ENCODE assay signal across 5 worm cellular contexts in genomic region chrIV:2607513-2608101, ce11.
TF ChIP-seq lines count a peak whose summit lies in the region.

Gene vamp-7 (plus strand): TSS chrIV:2608051.

TF ChIP-seq in whole organism, L1 larva, 84 proteins besides CTCF, POLR2A, EP300 and RAD21:
- TF ChIP-seq ztf-4 (tag; optimal IDR thresholded peaks at IDR 0.05; lab: Kevin White, UChicago) (peak; percentile 49), nhr-77 (tag; optimal IDR thresholded peaks at IDR 0.05; lab: Kevin White, UChicago) (no peak), vab-15 (tag; optimal IDR thresholded peaks at IDR 0.05; lab: Kevin White, UChicago) (no peak), lsy-2 (tag; optimal IDR thresholded peaks at IDR 0.05; lab: Kevin White, UChicago) (peak in 1 of 2 experiments; percentile 4), hlh-4 (tag; optimal IDR thresholded peaks at IDR 0.05; lab: Kevin White, UChicago) (no peak), sptf-1 (tag; optimal IDR thresholded peaks at IDR 0.05; lab: Kevin White, UChicago) (no peak), sox-4 (tag; optimal IDR thresholded peaks at IDR 0.05; lab: Kevin White, UChicago) (no peak), elt-3 (tag; optimal IDR thresholded peaks at IDR 0.05; lab: Kevin White, UChicago) (no peak), isw-1 (GFP tag; IDR thresholded peaks at IDR 0.05; lab: Robert Waterston, UW) (no peak), efl-1 (optimal IDR thresholded peaks at IDR 0.05; lab: Kevin White, UChicago) (peak in 1 of 2 experiments; percentile 3), efl-1 (GFP tag; optimal IDR thresholded peaks at IDR 0.05 in 1 of 2; lab: Kevin White, UChicago) (no peak)

TF ChIP-seq in whole organism, L2 larva, 48 proteins besides CTCF, POLR2A, EP300 and RAD21:
- TF ChIP-seq ZK546.5 (tag; optimal IDR thresholded peaks at IDR 0.05; lab: Kevin White, UChicago), result no peak
- peak; percentile 18 for TF ChIP-seq blmp-1 (tag; optimal IDR thresholded peaks at IDR 0.05; lab: Kevin White, UChicago; ENCODE audit: insufficient read depth)
- peak; percentile 2 for TF ChIP-seq nhr-21 (tag; optimal IDR thresholded peaks at IDR 0.05; lab: Kevin White, UChicago)
- TF ChIP-seq elt-1 (tag; optimal IDR thresholded peaks at IDR 0.05; lab: Kevin White, UChicago), result no peak
- no peak for TF ChIP-seq F13H6.1 (tag; optimal IDR thresholded peaks at IDR 0.05; lab: Kevin White, UChicago)
- no peak for TF ChIP-seq peb-1 (tag; optimal IDR thresholded peaks at IDR 0.05; lab: Kevin White, UChicago)
- TF ChIP-seq lin-11 (tag; optimal IDR thresholded peaks at IDR 0.05; lab: Kevin White, UChicago), result no peak
- TF ChIP-seq sem-4 (tag; optimal IDR thresholded peaks at IDR 0.05; lab: Kevin White, UChicago), result no peak
- no peak for TF ChIP-seq mdl-1 (tag; optimal IDR thresholded peaks at IDR 0.05; lab: Kevin White, UChicago)
- TF ChIP-seq nhr-129 (tag; optimal IDR thresholded peaks at IDR 0.05; lab: Kevin White, UChicago), result no peak
- no peak for TF ChIP-seq lsy-2 (tag; optimal IDR thresholded peaks at IDR 0.05; lab: Kevin White, UChicago)
- TF ChIP-seq nhr-25 (tag; optimal IDR thresholded peaks at IDR 0.05; lab: Kevin White, UChicago), result peak; percentile 42
- no peak for TF ChIP-seq Y55F3AM.14 (GFP tag; optimal IDR thresholded peaks at IDR 0.05; lab: Kevin White, UChicago)
- TF ChIP-seq crh-2 (tag; optimal IDR thresholded peaks at IDR 0.05; lab: Kevin White, UChicago), result peak; percentile 3
- TF ChIP-seq skn-1 (tag; optimal IDR thresholded peaks at IDR 0.05; lab: Kevin White, UChicago), result no peak
- no peak for TF ChIP-seq ama-1 (optimal IDR thresholded peaks at IDR 0.05; lab: Kevin White, UChicago)

TF ChIP-seq in whole organism, L3 larva, 47 proteins besides CTCF, POLR2A, EP300 and RAD21:
- TF ChIP-seq lsy-12 (tag; optimal IDR thresholded peaks at IDR 0.05; lab: Kevin White, UChicago), result peak; percentile 31
- peak; percentile 18 for TF ChIP-seq pha-4 (tag; optimal IDR thresholded peaks at IDR 0.05; lab: Kevin White, UChicago)
- no peak for TF ChIP-seq nhr-25 (tag; optimal IDR thresholded peaks at IDR 0.05; lab: Kevin White, UChicago)
TF ChIP-seq in whole organism, L3 larva: peak in this region for 2.

TF ChIP-seq in whole organism, L4 larva, 104 proteins besides CTCF, POLR2A, EP300 and RAD21 (continues in another document):
- TF ChIP-seq rbr-2 (tag; optimal IDR thresholded peaks at IDR 0.05; lab: Kevin White, UChicago) (no peak), zfp-3 (GFP tag; conservative IDR thresholded peaks at IDR 0.05; lab: Robert Waterston, UW) (0 out of 2 replicates have a peak, but pooled peaks have one; percentile 40), ama-1 (optimal IDR thresholded peaks at IDR 0.05; lab: Kevin White, UChicago) (peak; percentile 4), F26F4.8 (GFP tag; conservative IDR thresholded peaks at IDR 0.05; lab: Robert Waterston, UW) (no peak), mxl-3 (GFP tag; optimal IDR thresholded peaks at IDR 0.05; lab: Kevin White, UChicago) (no peak), nhr-41 (GFP tag; IDR thresholded peaks at IDR 0.05; lab: Robert Waterston, UW) (no peak), pqm-1 (tag; optimal IDR thresholded peaks at IDR 0.05; lab: Kevin White, UChicago) (no peak), hif-1 (tag; optimal IDR thresholded peaks at IDR 0.05; lab: Kevin White, UChicago) (no peak), daf-12 (tag; optimal IDR thresholded peaks at IDR 0.05; lab: Kevin White, UChicago) (no peak), lin-39 (tag; optimal IDR thresholded peaks at IDR 0.05; lab: Kevin White, UChicago) (no peak), nhr-237 (tag; optimal IDR thresholded peaks at IDR 0.05; lab: Kevin White, UChicago) (no peak), ceh-32 (tag; optimal IDR thresholded peaks at IDR 0.05; lab: Kevin White, UChicago; ENCODE audit: poor library complexity) (no peak), gei-8 (GFP tag; optimal IDR thresholded peaks at IDR 0.05; lab: Kevin White, UChicago) (no peak), lin-13 (GFP tag; optimal IDR thresholded peaks at IDR 0.05; lab: Kevin White, UChicago) (no peak), spr-3 (GFP tag; optimal IDR thresholded peaks at IDR 0.05; lab: Kevin White, UChicago) (no peak), nhr-11 (tag; optimal IDR thresholded peaks at IDR 0.05; lab: Kevin White, UChicago) (no peak), hmg-1.1 (GFP tag; IDR thresholded peaks at IDR 0.05; lab: Robert Waterston, UW) (no peak), nhr-76 (tag; optimal IDR thresholded peaks at IDR 0.05; lab: Kevin White, UChicago) (no peak), spr-1 (tag; optimal IDR thresholded peaks at IDR 0.05; lab: Kevin White, UChicago) (no peak), saeg-2 (GFP tag; IDR thresholded peaks at IDR 0.05; lab: Robert Waterston, UW) (no peak), pha-4 (GFP tag; IDR thresholded peaks at IDR 0.05; lab: Robert Waterston, UW) (no peak), pha-4 (tag; optimal IDR thresholded peaks at IDR 0.05; lab: Kevin White, UChicago) (no peak), Y75B8A.6 (GFP tag; IDR thresholded peaks at IDR 0.05; lab: Robert Waterston, UW) (no peak), Y48G9A.11 (GFP tag; IDR thresholded peaks at IDR 0.05; lab: Robert Waterston, UW) (peak; percentile 72), cey-2 (tag; optimal IDR thresholded peaks at IDR 0.05; lab: Kevin White, UChicago; ENCODE audit: borderline replicate concordance, insufficient read depth) (no peak), lin-29 (GFP tag; IDR thresholded peaks at IDR 0.05; lab: Robert Waterston, UW) (no peak), set-16 (GFP tag; IDR thresholded peaks at IDR 0.05; lab: Robert Waterston, UW) (no peak), skn-1 (tag; optimal IDR thresholded peaks at IDR 0.05; lab: Kevin White, UChicago) (no peak), T20F7.1 (GFP tag; optimal IDR thresholded peaks at IDR 0.05; lab: Kevin White, UChicago) (peak; percentile 37), vab-7 (GFP tag; IDR thresholded peaks at IDR 0.05; lab: Robert Waterston, UW) (no peak), duxl-1 (tag; optimal IDR thresholded peaks at IDR 0.05; lab: Kevin White, UChicago; ENCODE audit: poor library complexity) (no peak), lim-7 (GFP tag; IDR thresholded peaks at IDR 0.05; lab: Robert Waterston, UW) (no peak), unc-62 (GFP tag; optimal IDR thresholded peaks at IDR 0.05 in 1 of 2; lab: Kevin White, UChicago) (no peak), unc-62 (tag; optimal IDR thresholded peaks at IDR 0.05; lab: Kevin White, UChicago) (no peak)

TF ChIP-seq in whole organism, young adult, 124 proteins besides CTCF, POLR2A, EP300 and RAD21 (continues in another document):
- TF ChIP-seq ceh-100 (GFP tag; IDR thresholded peaks at IDR 0.05; lab: Robert Waterston, UW), result no peak
- TF ChIP-seq ztf-26 (tag; optimal IDR thresholded peaks at IDR 0.05; lab: Kevin White, UChicago), result no peak
- 0 out of 2 replicates have a peak, but pooled peaks have one; percentile 29 for TF ChIP-seq ztf-25 (GFP tag; IDR thresholded peaks at IDR 0.05; lab: Robert Waterston, UW)
- TF ChIP-seq sea-2 (GFP tag; IDR thresholded peaks at IDR 0.05; lab: Robert Waterston, UW), result no peak
- TF ChIP-seq F52B5.7 (tag; optimal IDR thresholded peaks at IDR 0.05; lab: Kevin White, UChicago), result no peak
- no peak for TF ChIP-seq ceh-58 (GFP tag; IDR thresholded peaks at IDR 0.05; lab: Robert Waterston, UW)
- no peak for TF ChIP-seq D2030.7 (GFP tag; IDR thresholded peaks at IDR 0.05; lab: Robert Waterston, UW)
- TF ChIP-seq F33H1.4 (GFP tag; IDR thresholded peaks at IDR 0.05; lab: Robert Waterston, UW), result peak; percentile 91
- TF ChIP-seq lin-26 (GFP tag; IDR thresholded peaks at IDR 0.05; lab: Robert Waterston, UW), result 0 out of 2 replicates have a peak, but pooled peaks have one; percentile 14
- TF ChIP-seq pbrm-1 (GFP tag; IDR thresholded peaks at IDR 0.05; lab: Robert Waterston, UW), result peak; percentile 44; the same call in 1 of the 2 replicates
- no peak for TF ChIP-seq hmg-20 (GFP tag; IDR thresholded peaks at IDR 0.05; lab: Robert Waterston, UW)
- TF ChIP-seq ceh-91 (GFP tag; IDR thresholded peaks at IDR 0.05; lab: Robert Waterston, UW), result peak; percentile 53; the same call in 1 of the 2 replicates
- no peak for TF ChIP-seq ztf-18 (tag; optimal IDR thresholded peaks at IDR 0.05; lab: Kevin White, UChicago)
- TF ChIP-seq aptf-3 (GFP tag; IDR thresholded peaks at IDR 0.05; lab: Robert Waterston, UW), result no peak
- no peak for TF ChIP-seq egl-18 (GFP tag; IDR thresholded peaks at IDR 0.05; lab: Robert Waterston, UW)
- peak; percentile 56; the same call in 1 of the 2 replicates for TF ChIP-seq madf-3 (GFP tag; IDR thresholded peaks at IDR 0.05; lab: Robert Waterston, UW)
- no peak for TF ChIP-seq ets-4 (GFP tag; optimal IDR thresholded peaks at IDR 0.05; lab: Kevin White, UChicago)
- TF ChIP-seq attf-3 (GFP tag; conservative IDR thresholded peaks at IDR 0.05; lab: Robert Waterston, UW), result peak; percentile 55; the same call in 1 of the 2 replicates
- TF ChIP-seq ceh-40 (GFP tag; IDR thresholded peaks at IDR 0.05; lab: Robert Waterston, UW), result no peak
- TF ChIP-seq snpc-1.3 (tag; optimal IDR thresholded peaks at IDR 0.05; lab: Kevin White, UChicago; ENCODE audit: insufficient read depth), result peak; percentile 51
- TF ChIP-seq snpc-4 (GFP tag; optimal IDR thresholded peaks at IDR 0.05; lab: Kevin White, UChicago), result no peak
- TF ChIP-seq snpc-4 (tag; optimal IDR thresholded peaks at IDR 0.05; lab: Kevin White, UChicago), result no peak
- no peak for TF ChIP-seq unc-62 (GFP tag; optimal IDR thresholded peaks at IDR 0.05; lab: Kevin White, UChicago)
- TF ChIP-seq egrh-3 (GFP tag; IDR thresholded peaks at IDR 0.05; lab: Robert Waterston, UW), result no peak
- TF ChIP-seq F22D6.2 (tag; optimal IDR thresholded peaks at IDR 0.05; lab: Kevin White, UChicago), result no peak
- TF ChIP-seq attf-5 (GFP tag; optimal IDR thresholded peaks at IDR 0.05; lab: Kevin White, UChicago), result no peak
- peak; percentile 91 for TF ChIP-seq xnd-1 (tag; optimal IDR thresholded peaks at IDR 0.05; lab: Kevin White, UChicago)
- no peak for TF ChIP-seq K12H6.12 (tag; optimal IDR thresholded peaks at IDR 0.05; lab: Kevin White, UChicago)
- no peak for TF ChIP-seq F23B12.7 (tag; optimal IDR thresholded peaks at IDR 0.05; lab: Kevin White, UChicago; ENCODE audit: insufficient read depth)
- TF ChIP-seq ceh-27 (GFP tag; optimal IDR thresholded peaks at IDR 0.05; lab: Kevin White, UChicago), result no peak
- TF ChIP-seq efl-1 (GFP tag; optimal IDR thresholded peaks at IDR 0.05; lab: Kevin White, UChicago), result peak; percentile 78
- TF ChIP-seq tbp1 (GFP tag; optimal IDR thresholded peaks at IDR 0.05; lab: Kevin White, UChicago), result peak; percentile 19
- no peak for TF ChIP-seq tbx-9 (tag; optimal IDR thresholded peaks at IDR 0.05; lab: Kevin White, UChicago; ENCODE audit: borderline replicate concordance)
- no peak for TF ChIP-seq atf-7 (tag; optimal IDR thresholded peaks at IDR 0.05; lab: Kevin White, UChicago)
- no peak for TF ChIP-seq gei-17 (GFP tag; optimal IDR thresholded peaks at IDR 0.05; lab: Kevin White, UChicago)
- peak; percentile 1 for TF ChIP-seq him-1 (tag; optimal IDR thresholded peaks at IDR 0.05; lab: Kevin White, UChicago)
- no peak for TF ChIP-seq T07F8.4 (tag; optimal IDR thresholded peaks at IDR 0.05; lab: Kevin White, UChicago)
- TF ChIP-seq nhr-120 (GFP tag; IDR thresholded peaks at IDR 0.05; lab: Robert Waterston, UW), result no peak
